Worm (Caenorhabditis elegans) whole organism, L4 larva: ENCODE results near the gene lgc-16.
A peak's percentile ranks its signal among the peaks of the same experiment; 100 is the strongest.

ENCODE experiments used
- T26A8.4 ChIP-seq: fragments of 200-800 bp; sonication (Bioruptor generic); IDR thresholded peaks from 2 replicates; pipeline ENCODE4 v1.3.6; 2022; ENCODE audit warnings: missing genetic modification characterization, missing compliant biosample characterization
- Y48G9A.11 ChIP-seq: fragments of 200-800 bp; sonication (Bioruptor generic); IDR thresholded peaks from 2 replicates; pipeline ENCODE4 v1.3.6; 2022; ENCODE audit warnings: missing genetic modification reagents, missing genetic modification characterization, missing compliant biosample characterization
- Y5F2A.4 ChIP-seq: fragments of 200-800 bp; sonication (Bioruptor generic); optimal IDR thresholded peaks from 2 replicates; lab custom pipeline; 2018; ENCODE audit warnings: mild to moderate bottlenecking, missing genetic modification characterization, missing compliant biosample characterization
- aha-1 ChIP-seq: fragments of 150-350 bp; peaks from one replicate; lab custom pipeline; 2014; ENCODE audit warnings: missing biosample characterization, missing genetic modification characterization
- ama-1 ChIP-seq: fragments of 150-350 bp; optimal IDR thresholded peaks from 2 replicates; lab custom pipeline; 2014; ENCODE audit warnings: inconsistent platforms, mixed read lengths
- ceh-20 ChIP-seq: fragments of 200-800 bp; sonication (Bioruptor generic); IDR thresholded peaks from 2 replicates; pipeline ENCODE4 v1.3.6; 2022; ENCODE audit warnings: missing genetic modification reagents, missing genetic modification characterization, missing compliant biosample characterization
- ceh-62 ChIP-seq: sonication (generic microtip); optimal IDR thresholded peaks from 2 replicates; lab custom pipeline; 2017; ENCODE audit warnings: missing biosample characterization, missing genetic modification characterization
- ceh-82 ChIP-seq: sonication (generic microtip); optimal IDR thresholded peaks from 2 replicates; lab custom pipeline; 2017; ENCODE audit warnings: missing biosample characterization, missing genetic modification characterization
- dpl-1 ChIP-seq: fragments of 150-350 bp; optimal IDR thresholded peaks from 2 replicates; lab custom pipeline; 2014; ENCODE audit warnings: missing biosample characterization, missing genetic modification reagents, missing genetic modification characterization
- fkh-10 ChIP-seq: fragments of 150-350 bp; optimal IDR thresholded peaks from 2 replicates; lab custom pipeline; 2014; ENCODE audit warnings: missing biosample characterization, missing genetic modification reagents, missing genetic modification characterization
- fos-1 ChIP-seq: fragments of 150-350 bp; optimal IDR thresholded peaks from 2 replicates; lab custom pipeline; 2014; ENCODE audit warnings: missing biosample characterization, missing genetic modification characterization
- hlh-11 ChIP-seq: fragments of 200-800 bp; sonication (Bioruptor generic); optimal IDR thresholded peaks from 2 replicates; lab custom pipeline; 2018; ENCODE audit warnings: mild to moderate bottlenecking, missing genetic modification characterization, missing compliant biosample characterization
- hlh-30 ChIP-seq: sonication (generic microtip); optimal IDR thresholded peaks from 2 replicates; lab custom pipeline; 2017; ENCODE audit warnings: antibody characterized with exemption, mild to moderate bottlenecking, missing genetic modification characterization, missing compliant biosample characterization; ENCODE audit not compliant: insufficient read depth
- hmg-1.1 ChIP-seq: fragments of 200-800 bp; sonication (Bioruptor generic); IDR thresholded peaks from 2 replicates; pipeline ENCODE4 v1.3.6; 2022; ENCODE audit warnings: missing genetic modification reagents, missing genetic modification characterization, missing compliant biosample characterization
- lim-7 ChIP-seq: fragments of 200-800 bp; sonication (Bioruptor generic); IDR thresholded peaks from 2 replicates; pipeline ENCODE4 v1.3.6; 2022; ENCODE audit warnings: missing genetic modification characterization, missing compliant biosample characterization
- lin-13 ChIP-seq: fragments of 150-350 bp; optimal IDR thresholded peaks from 2 replicates; lab custom pipeline; 2014; ENCODE audit warnings: missing biosample characterization, missing genetic modification reagents, missing genetic modification characterization
- lin-15B ChIP-seq: fragments of 150-350 bp; sonication (generic microtip); optimal IDR thresholded peaks from 3 replicates; lab custom pipeline; 2014; ENCODE audit warnings: missing biosample characterization, missing genetic modification characterization
- nhr-11 ChIP-seq: fragments of 150-350 bp; optimal IDR thresholded peaks from 2 replicates; lab custom pipeline; 2014; ENCODE audit warnings: missing biosample characterization, missing genetic modification characterization
- nhr-25 ChIP-seq: sonication (generic microtip); optimal IDR thresholded peaks from 2 replicates; lab custom pipeline; 2017; ENCODE audit warnings: missing genetic modification characterization, mild to moderate bottlenecking, missing compliant biosample characterization, antibody characterized with exemption, moderate library complexity, borderline replicate concordance; ENCODE audit not compliant: insufficient read depth
- nhr-41 ChIP-seq: fragments of 200-800 bp; sonication (Bioruptor generic); IDR thresholded peaks from 2 replicates; pipeline ENCODE4 v1.3.6; 2022; ENCODE audit warnings: missing genetic modification reagents, missing genetic modification characterization, missing compliant biosample characterization
- nhr-48 ChIP-seq: sonication (generic microtip); optimal IDR thresholded peaks from 2 replicates; lab custom pipeline; 2016; ENCODE audit warnings: mild to moderate bottlenecking, missing genetic modification characterization, missing compliant biosample characterization
- nhr-77 ChIP-seq: fragments of 150-350 bp; optimal IDR thresholded peaks from 2 replicates; lab custom pipeline; 2014; ENCODE audit warnings: missing biosample characterization, missing genetic modification characterization
- pha-4 ChIP-seq, 2 experiments: fragments of 150-350 bp in 1 of 2; fragments of 200-800 bp in 1 of 2; sonication (Bioruptor generic) in 1 of 2; IDR thresholded peaks in 1 of 2; optimal IDR thresholded peaks in 1 of 2; 2 replicates each; pipeline versions ENCODE4 v1.3.6 to Lab custom; 2014 to 2022; ENCODE audit warnings: missing genetic modification characterization in 2 of 2, missing genetic modification reagents in 2 of 2, missing biosample characterization in 1 of 2, missing compliant biosample characterization in 1 of 2
- skn-1 ChIP-seq: fragments of 150-350 bp; optimal IDR thresholded peaks from 2 replicates; lab custom pipeline; 2014; ENCODE audit warnings: missing biosample characterization, missing genetic modification characterization
- snpc-1.2 ChIP-seq: fragments of 200-800 bp; sonication (Bioruptor generic); IDR thresholded peaks from 2 replicates; pipeline ENCODE4 v1.3.6; 2022; ENCODE audit warnings: missing genetic modification reagents, missing genetic modification characterization, missing compliant biosample characterization
- unc-62 ChIP-seq, 3 experiments: fragments of 150-350 bp in 1 of 3; sonication (generic microtip); optimal IDR thresholded peaks in 2 of 3; peaks in 1 of 3; 1 replicate in 1 of 3; 2 replicates in 2 of 3; lab custom pipeline; 2014 to 2017; ENCODE audit warnings: missing biosample characterization in 3 of 3, missing genetic modification characterization in 3 of 3, missing genetic modification reagents in 3 of 3, missing genotype in 1 of 3
- zip-11 ChIP-seq: fragments of 200-800 bp; sonication (Bioruptor generic); IDR thresholded peaks from 2 replicates; pipeline ENCODE4 v1.3.6; 2022; ENCODE audit warnings: missing genetic modification characterization, missing compliant biosample characterization

Gene lgc-16

ce11 chrX:12158641-12159040 lies 40.2 kb downstream of the lgc-16 start:
- no peak for TF ChIP-seq skn-1
- TF ChIP-seq nhr-11 (tag; lab: Kevin White, UChicago), result peak; percentile 5
- TF ChIP-seq unc-62 (GFP tag; optimal IDR thresholded peaks at IDR 0.05 in 1 of 2; lab: Kevin White, UChicago), result peak in 1 of 2 experiments; percentile 15
- no peak for TF ChIP-seq unc-62 (tag; optimal IDR thresholded peaks at IDR 0.05; lab: Kevin White, UChicago)

ce11 chrX:12160002-12160690 lies 41.7 kb downstream of the lgc-16 start, which contains the start of gene F57G12.2:
TSS of gene F57G12.2 (minus strand) at chrX:12160052.
- TF ChIP-seq ceh-82 (no peak), hlh-11 (tag; lab: Kevin White, UChicago) (peak; percentile 22), nhr-48 (tag; lab: Kevin White, UChicago) (peak; percentile 26), unc-62 (GFP tag; optimal IDR thresholded peaks at IDR 0.05 in 1 of 2; lab: Kevin White, UChicago) (peak in 1 of 2 experiments; percentile 25), unc-62 (tag; optimal IDR thresholded peaks at IDR 0.05; lab: Kevin White, UChicago) (no peak), hmg-1.1 (GFP tag; lab: Robert Waterston, UW) (no peak)
- TF ChIP-seq, all 104 proteins: peak for 3

ce11 chrX:12162659-12163058 lies 44.2 kb downstream of the lgc-16 start:
- TF ChIP-seq fos-1, result no peak
- peak; percentile 12; the same call in 1 of the 2 replicates for TF ChIP-seq pha-4 (GFP tag; IDR thresholded peaks at IDR 0.05; lab: Robert Waterston, UW)
- TF ChIP-seq pha-4 (tag; optimal IDR thresholded peaks at IDR 0.05; lab: Kevin White, UChicago), result peak; percentile 83
- peak; percentile 30 for TF ChIP-seq aha-1 (tag; lab: Kevin White, UChicago)

ce11 chrX:12164047-12164446 lies 45.6 kb downstream of the lgc-16 start:
- TF ChIP-seq lin-15B (tag; lab: Kevin White, UChicago) (no peak), zip-11 (GFP tag; lab: Robert Waterston, UW) (no peak), fkh-10 (GFP tag; lab: Kevin White, UChicago) (no peak), ceh-62 (tag; lab: Kevin White, UChicago) (no peak), ceh-82 (no peak), lin-13 (GFP tag; lab: Kevin White, UChicago) (no peak), nhr-41 (no peak), lim-7 (GFP tag; lab: Robert Waterston, UW) (no peak), ceh-20 (no peak), snpc-1.2 (GFP tag; lab: Robert Waterston, UW) (no peak), nhr-25 (tag; lab: Kevin White, UChicago) (no peak), dpl-1 (GFP tag; lab: Kevin White, UChicago) (no peak), Y48G9A.11 (no peak), nhr-77 (tag; lab: Kevin White, UChicago) (no peak)

ce11 chrX:12164943-12165342 lies 46.5 kb downstream of the lgc-16 start:
- TF ChIP-seq unc-62 (GFP tag; optimal IDR thresholded peaks at IDR 0.05 in 1 of 2; lab: Kevin White, UChicago) (peak in 1 of 2 experiments; percentile 52), unc-62 (tag; optimal IDR thresholded peaks at IDR 0.05; lab: Kevin White, UChicago) (no peak), ama-1 (lab: Kevin White, UChicago) (no peak), T26A8.4 (no peak)
- TF ChIP-seq, all 104 proteins: peak for 1

ce11 chrX:12167632-12168377 lies 49.4 kb downstream of the lgc-16 start:
- TF ChIP-seq unc-62 (GFP tag; optimal IDR thresholded peaks at IDR 0.05 in 1 of 2; lab: Kevin White, UChicago) (peak in 1 of 2 experiments; percentile 72), unc-62 (tag; optimal IDR thresholded peaks at IDR 0.05; lab: Kevin White, UChicago) (no peak), hlh-30 (tag; lab: Kevin White, UChicago) (peak; percentile 71), Y5F2A.4 (no peak)
